Worm (Caenorhabditis elegans): ENCODE measurements around the gene kin-9.

kin-9 gene

ce11 chrX:8422020-8422419 lies 10.4 kb upstream of the kin-9 start, which contains the start of gene tag-123:
tag-123 (minus strand) TSS chrX:8422055.
- TF ChIP-seq elt-4 (tag; optimal IDR thresholded peaks at IDR 0.05) (no peak), ref-2 (tag; optimal IDR thresholded peaks at IDR 0.05) (no peak), ceh-30 (tag; optimal IDR thresholded peaks at IDR 0.05) (no peak), ceh-2 (tag; optimal IDR thresholded peaks at IDR 0.05) (no peak), nhr-232 (tag; optimal IDR thresholded peaks at IDR 0.05) (no peak), ceh-19 (GFP tag; optimal IDR thresholded peaks at IDR 0.05) (no peak), tbx-2 (tag; optimal IDR thresholded peaks at IDR 0.05) (peak; percentile 24), ceh-31 (tag; optimal IDR thresholded peaks at IDR 0.05) (peak; percentile 31), ceh-6 (GFP tag; optimal IDR thresholded peaks at IDR 0.05) (no peak), fax-1 (tag; optimal IDR thresholded peaks at IDR 0.05) (no peak), nfya-1 (tag; optimal IDR thresholded peaks at IDR 0.05) (peak; percentile 41), hlh-6 (tag; optimal IDR thresholded peaks at IDR 0.05) (no peak), tbx-7 (tag; optimal IDR thresholded peaks at IDR 0.05) (no peak), ama-1 (optimal IDR thresholded peaks at IDR 0.05) (no peak)

- no peak for TF ChIP-seq elt-2 (tag; optimal IDR thresholded peaks at IDR 0.05)
- no peak for TF ChIP-seq ztf-16 (tag; optimal IDR thresholded peaks at IDR 0.05)
- TF ChIP-seq ahr-1 (tag; optimal IDR thresholded peaks at IDR 0.05): no peak
- TF ChIP-seq odd-2 (tag; optimal IDR thresholded peaks at IDR 0.05): no peak
- TF ChIP-seq pag-3 (tag; optimal IDR thresholded peaks at IDR 0.05; ENCODE audit: borderline replicate concordance): no peak
- TF ChIP-seq sox-4 (tag; optimal IDR thresholded peaks at IDR 0.05): no peak
- TF ChIP-seq Y22D7AL.16 (tag; optimal IDR thresholded peaks at IDR 0.05): no peak
These were observed 9.3 kb upstream of the kin-9 start for ce11 chrX:8423199-8423598.

- TF ChIP-seq ceh-9 (tag; optimal IDR thresholded peaks at IDR 0.05): no peak
- no peak for TF ChIP-seq C38D4.7 (GFP tag; optimal IDR thresholded peaks at IDR 0.05)
- TF ChIP-seq zip-5 (tag; optimal IDR thresholded peaks at IDR 0.05): no peak
- TF ChIP-seq ttx-3 (tag; optimal IDR thresholded peaks at IDR 0.05): no peak
- TF ChIP-seq ahr-1 (tag; optimal IDR thresholded peaks at IDR 0.05): no peak
- TF ChIP-seq K09A11.1 (tag; optimal IDR thresholded peaks at IDR 0.05; ENCODE audit: insufficient read depth): no peak
- TF ChIP-seq ceh-31 (tag; optimal IDR thresholded peaks at IDR 0.05): no peak
- TF ChIP-seq ceh-24 (tag; optimal IDR thresholded peaks at IDR 0.05): no peak
- TF ChIP-seq F13H6.1 (tag; optimal IDR thresholded peaks at IDR 0.05): no peak
- TF ChIP-seq ztf-16 (tag; optimal IDR thresholded peaks at IDR 0.05): no peak
- no peak for TF ChIP-seq gmeb-2 (tag; optimal IDR thresholded peaks at IDR 0.05)
- no peak for TF ChIP-seq syd-9 (tag; optimal IDR thresholded peaks at IDR 0.05)
- no peak for TF ChIP-seq hlh-15 (tag; optimal IDR thresholded peaks at IDR 0.05)
- no peak for TF ChIP-seq che-1 (tag; optimal IDR thresholded peaks at IDR 0.05)
These were observed 8.8 kb upstream of the kin-9 start, which contains the start of gene tth-1 for ce11 chrX:8423633-8424032. tth-1 (minus strand) TSS chrX:8423733.

- TF ChIP-seq rnt-1 (tag; optimal IDR thresholded peaks at IDR 0.05) (no peak), ceh-48 (tag; optimal IDR thresholded peaks at IDR 0.05) (no peak), ceh-34 (tag; optimal IDR thresholded peaks at IDR 0.05) (no peak), hlh-8 (tag; optimal IDR thresholded peaks at IDR 0.05) (no peak), ceh-45 (GFP tag; IDR thresholded peaks at IDR 0.05) (no peak), sdc-2 (tag; optimal IDR thresholded peaks at IDR 0.05) (no peak), npax-4 (tag; optimal IDR thresholded peaks at IDR 0.05) (no peak), ttx-3 (tag; optimal IDR thresholded peaks at IDR 0.05) (no peak)
These were observed 8.2 kb upstream of the kin-9 start for ce11 chrX:8424286-8424685.

Data from whole organism, late embryonic.